Fruit fly (Drosophila melanogaster) whole organism, pupa: ENCODE measurements around the gene CG44422.

Experiments
- CG10348 ChIP-seq: fragments of 200-800 bp; sonication (Bioruptor generic); IDR thresholded peaks from 2 replicates; pipeline ENCODE4 v1.3.6; 2022; ENCODE audit warnings: missing biosample characterization, missing genetic modification characterization
- CG12605 ChIP-seq: fragments of 200-800 bp; sonication (Bioruptor generic); IDR thresholded peaks from 2 replicates; pipeline ENCODE4 v1.3.6; 2022; ENCODE audit warnings: missing biosample characterization, missing genetic modification characterization
- CG13204 ChIP-seq: fragments of 200-800 bp; sonication (Bioruptor generic); optimal IDR thresholded peaks from 2 replicates; lab custom pipeline; 2018; ENCODE audit warnings: missing biosample characterization, mild to moderate bottlenecking, missing genetic modification characterization, moderate library complexity
- CG14655 ChIP-seq: fragments of 200-800 bp; sonication (Bioruptor generic); optimal IDR thresholded peaks from 3 replicates; lab custom pipeline; 2017; ENCODE audit warnings: mild to moderate bottlenecking, missing biosample characterization, missing genetic modification reagents, missing genetic modification characterization
- CG15710 ChIP-seq: fragments of 200-800 bp; sonication (Bioruptor generic); optimal IDR thresholded peaks from 2 replicates; lab custom pipeline; 2018; ENCODE audit warnings: missing biosample characterization, mild to moderate bottlenecking, missing genetic modification characterization, moderate library complexity
- CG17806 ChIP-seq: fragments of 200-800 bp; sonication (Bioruptor generic); optimal IDR thresholded peaks from 2 replicates; lab custom pipeline; 2018; ENCODE audit warnings: missing biosample characterization, mild to moderate bottlenecking, missing genetic modification characterization, moderate library complexity
- CG32121 ChIP-seq: fragments of 200-800 bp; sonication (Bioruptor generic); IDR thresholded peaks from 2 replicates; pipeline ENCODE4 v1.3.6; 2022; ENCODE audit warnings: missing biosample characterization, missing genetic modification characterization
- CG34367 ChIP-seq: fragments of 200-800 bp; sonication (Bioruptor generic); optimal IDR thresholded peaks from 2 replicates; lab custom pipeline; 2018; ENCODE audit warnings: missing biosample characterization, mild to moderate bottlenecking, missing genetic modification characterization
- CG4496 ChIP-seq: fragments of 200-800 bp; sonication (Bioruptor generic); IDR thresholded peaks from 3 replicates; pipeline ENCODE4 v1.3.6; 2022; ENCODE audit warnings: missing biosample characterization, missing genetic modification characterization
- CG8159 ChIP-seq: fragments of 200-800 bp; sonication (Bioruptor generic); optimal IDR thresholded peaks from 3 replicates; lab custom pipeline; 2018; ENCODE audit warnings: missing biosample characterization, mild to moderate bottlenecking, missing genetic modification characterization, moderate library complexity
- CG8301 ChIP-seq: fragments of 200-800 bp; sonication (Bioruptor generic); optimal IDR thresholded peaks from 2 replicates; lab custom pipeline; 2018; ENCODE audit warnings: missing biosample characterization, mild to moderate bottlenecking, missing genetic modification characterization
- CG9948 ChIP-seq: fragments of 200-800 bp; sonication (Bioruptor generic); optimal IDR thresholded peaks from 2 replicates; lab custom pipeline; 2018; ENCODE audit warnings: missing biosample characterization, mild to moderate bottlenecking, missing genetic modification characterization, moderate library complexity
- D1 ChIP-seq: fragments of 200-800 bp; sonication (Bioruptor generic); optimal IDR thresholded peaks from 2 replicates; lab custom pipeline; 2018; ENCODE audit warnings: missing biosample characterization, mild to moderate bottlenecking, missing genetic modification characterization, moderate library complexity
- EcR ChIP-seq: fragments of 200-800 bp; sonication (Bioruptor generic); optimal IDR thresholded peaks from 3 replicates; lab custom pipeline; 2019; ENCODE audit warnings: missing biosample characterization, missing genetic modification characterization, mild to moderate bottlenecking, moderate library complexity, missing genetic modification reagents
- Ets98B ChIP-seq: fragments of 200-800 bp; sonication (Bioruptor generic); IDR thresholded peaks from 2 replicates; pipeline ENCODE4 v1.3.6; 2022; ENCODE audit warnings: missing biosample characterization, missing genetic modification characterization
- Pif1A ChIP-seq: fragments of 200-800 bp; sonication (Bioruptor generic); optimal IDR thresholded peaks from 3 replicates; lab custom pipeline; 2016; ENCODE audit warnings: missing biosample characterization, missing genetic modification characterization
- Pif1B ChIP-seq: fragments of 200-800 bp; sonication (Bioruptor generic); optimal IDR thresholded peaks from 3 replicates; lab custom pipeline; 2016; ENCODE audit warnings: missing biosample characterization, missing genetic modification characterization
- Snoo ChIP-seq: fragments of 200-800 bp; sonication (Bioruptor generic); optimal IDR thresholded peaks from 3 replicates; lab custom pipeline; 2017; ENCODE audit warnings: missing biosample characterization, mild to moderate bottlenecking, missing genetic modification characterization, inconsistent platforms
- fd96Ca ChIP-seq: fragments of 200-800 bp; sonication (Bioruptor generic); IDR thresholded peaks from 3 replicates; pipeline ENCODE4 v1.3.6; 2022; ENCODE audit warnings: missing biosample characterization, missing genetic modification characterization
- gl ChIP-seq: fragments of 200-800 bp; sonication (Bioruptor generic); optimal IDR thresholded peaks from 2 replicates; lab custom pipeline; 2018; ENCODE audit warnings: missing biosample characterization, mild to moderate bottlenecking, missing genetic modification characterization
- rn ChIP-seq: fragments of 200-800 bp; sonication (Bioruptor generic); IDR thresholded peaks from 2 replicates; pipeline ENCODE4 v1.3.6; 2022; ENCODE audit warnings: missing biosample characterization, missing genetic modification characterization

The CG44422 gene

dm6 chrX:11322257-11322656 lies 19.7 kb upstream of the CG44422 start, which contains the start of gene sisA:
sisA (minus strand) TSS chrX:11322357.
- TF ChIP-seq gl (tag; lab: Kevin White, UChicago) (no peak), CG34367 (tag; lab: Kevin White, UChicago) (no peak), CG13204 (GFP tag; lab: Kevin White, UChicago) (no peak), fd96Ca (no peak), CG15710 (tag; lab: Kevin White, UChicago) (no peak), rn (GFP tag; lab: Robert Waterston, UW) (no peak), Pif1A (no peak), CG12605 (GFP tag; lab: Robert Waterston, UW) (no peak), CG10348 (GFP tag; lab: Robert Waterston, UW) (no peak), CG32121 (no peak)

dm6 chrX:11319916-11320315 lies 17.3 kb upstream of the CG44422 start:
- TF ChIP-seq EcR (GFP tag; lab: Kevin White, UChicago) (no peak), rn (GFP tag; lab: Robert Waterston, UW) (no peak), CG17806 (tag; lab: Kevin White, UChicago) (no peak), Pif1B (GFP tag; lab: Kevin White, UChicago) (no peak)
- TF ChIP-seq, all 21 proteins: peak for 0

dm6 chrX:11311108-11311507 lies 8.5 kb upstream of the CG44422 start, which contains the start of gene Ir10a:
Ir10a (minus strand) TSS chrX:11311208.
- no peak for TF ChIP-seq CG8301 (tag; lab: Kevin White, UChicago)
- no peak for TF ChIP-seq CG34367 (tag; lab: Kevin White, UChicago)
- no peak for TF ChIP-seq EcR (GFP tag; lab: Kevin White, UChicago)
- no peak for TF ChIP-seq CG9948 (tag; lab: Kevin White, UChicago)
- no peak for TF ChIP-seq CG10348 (GFP tag; lab: Robert Waterston, UW)
- TF ChIP-seq CG13204 (GFP tag; lab: Kevin White, UChicago) = no peak
- TF ChIP-seq CG4496 = no peak
- TF ChIP-seq Snoo (tag; lab: Kevin White, UChicago) = no peak
- no peak for TF ChIP-seq Pif1B (GFP tag; lab: Kevin White, UChicago)
- TF ChIP-seq CG12605 (GFP tag; lab: Robert Waterston, UW) = no peak
- TF ChIP-seq fd96Ca = no peak

dm6 chrX:11295412-11296006 lies 7.1 kb downstream of the CG44422 start:
- TF ChIP-seq CG10348 (GFP tag; lab: Robert Waterston, UW) (no peak), CG14655 (GFP tag; lab: Kevin White, UChicago) (no peak), fd96Ca (no peak), CG8301 (tag; lab: Kevin White, UChicago) (no peak), CG8159 (tag; lab: Kevin White, UChicago) (no peak), CG34367 (tag; lab: Kevin White, UChicago) (no peak), CG17806 (tag; lab: Kevin White, UChicago) (no peak), Pif1B (GFP tag; lab: Kevin White, UChicago) (no peak), gl (tag; lab: Kevin White, UChicago) (no peak), CG4496 (no peak), CG12605 (GFP tag; lab: Robert Waterston, UW) (no peak), CG15710 (tag; lab: Kevin White, UChicago) (no peak), Ets98B (GFP tag; lab: Robert Waterston, UW) (no peak), Pif1A (no peak), CG13204 (GFP tag; lab: Kevin White, UChicago) (no peak), CG9948 (tag; lab: Kevin White, UChicago) (no peak), Snoo (tag; lab: Kevin White, UChicago) (no peak), CG32121 (no peak)
- TF ChIP-seq, all 21 proteins: peak for 0

- TF ChIP-seq CG4496 (no peak), fd96Ca (no peak), Snoo (tag; lab: Kevin White, UChicago) (no peak), CG8301 (tag; lab: Kevin White, UChicago) (no peak), CG12605 (GFP tag; lab: Robert Waterston, UW) (no peak), Ets98B (GFP tag; lab: Robert Waterston, UW) (no peak), gl (tag; lab: Kevin White, UChicago) (no peak), Pif1A (no peak), CG10348 (GFP tag; lab: Robert Waterston, UW) (no peak), CG13204 (GFP tag; lab: Kevin White, UChicago) (no peak), D1 (no peak), EcR (GFP tag; lab: Kevin White, UChicago) (no peak), Pif1B (GFP tag; lab: Kevin White, UChicago) (no peak), CG32121 (no peak), CG9948 (tag; lab: Kevin White, UChicago) (no peak), CG34367 (tag; lab: Kevin White, UChicago) (no peak), rn (GFP tag; lab: Robert Waterston, UW) (no peak)
Observed at dm6 chrX:11293567-11293966, 9.0 kb downstream of the CG44422 start.

dm6 chrX:11284993-11285392 lies 17.6 kb downstream of the CG44422 start:
- no peak for TF ChIP-seq CG4496
- no peak for TF ChIP-seq CG15710 (tag; lab: Kevin White, UChicago)
- TF ChIP-seq CG13204 (GFP tag; lab: Kevin White, UChicago) = no peak
- no peak for TF ChIP-seq Snoo (tag; lab: Kevin White, UChicago)
- TF ChIP-seq CG8159 (tag; lab: Kevin White, UChicago) = no peak
- no peak for TF ChIP-seq rn (GFP tag; lab: Robert Waterston, UW)
- no peak for TF ChIP-seq D1
- TF ChIP-seq Pif1A = no peak
- no peak for TF ChIP-seq CG32121
- TF ChIP-seq CG17806 (tag; lab: Kevin White, UChicago) = no peak
- no peak for TF ChIP-seq CG12605 (GFP tag; lab: Robert Waterston, UW)
- no peak for TF ChIP-seq CG34367 (tag; lab: Kevin White, UChicago)
- TF ChIP-seq CG14655 (GFP tag; lab: Kevin White, UChicago) = no peak
